Fruit fly (Drosophila melanogaster) whole organism, embryonic: ENCODE measurements around the gene CG15449.

ENCODE experiments used
- Bgb ChIP-seq: fragments of 200-800 bp; sonication (Bioruptor generic); IDR thresholded peaks from 2 replicates; pipeline ENCODE4 v1.3.6; 2022; ENCODE audit warnings: missing biosample characterization, missing genetic modification characterization; ENCODE audit not compliant: partially characterized antibody
- Bteb2 ChIP-seq: fragments of 200-800 bp; sonication (Bioruptor generic); optimal IDR thresholded peaks from 2 replicates; lab custom pipeline; 2016; ENCODE audit warnings: missing biosample characterization, missing genetic modification characterization
- CG11093 ChIP-seq: fragments of 200-800 bp; sonication (Bioruptor generic); IDR thresholded peaks from 3 replicates; pipeline ENCODE4 v1.3.6; 2022; ENCODE audit warnings: missing biosample characterization, missing genetic modification characterization
- CG11723 ChIP-seq: fragments of 200-800 bp; sonication (Bioruptor generic); optimal IDR thresholded peaks from 2 replicates; lab custom pipeline; 2017; ENCODE audit warnings: missing biosample characterization, mild to moderate bottlenecking, missing genetic modification characterization
- CG1233 ChIP-seq: fragments of 200-800 bp; sonication (Bioruptor generic); optimal IDR thresholded peaks from 4 replicates; lab custom pipeline; 2018; ENCODE audit warnings: missing biosample characterization, mild to moderate bottlenecking, missing genetic modification characterization
- CG14050 ChIP-seq: fragments of 200-800 bp; sonication (Bioruptor generic); IDR thresholded peaks from 3 replicates; pipeline ENCODE4 v1.3.6; 2022; ENCODE audit warnings: missing biosample characterization, missing genetic modification characterization
- CG17802 ChIP-seq: fragments of 200-800 bp; sonication (Bioruptor generic); optimal IDR thresholded peaks from 2 replicates; lab custom pipeline; 2018; ENCODE audit warnings: missing biosample characterization, mild to moderate bottlenecking, missing genetic modification characterization, moderate library complexity
- CG31224 ChIP-seq: fragments of 200-800 bp; sonication (Bioruptor generic); IDR thresholded peaks from 2 replicates; pipeline ENCODE4 v1.3.6; 2022; ENCODE audit warnings: missing biosample characterization, missing genetic modification characterization
- CG31441 ChIP-seq: fragments of 200-800 bp; sonication (Bioruptor generic); IDR thresholded peaks from 2 replicates; pipeline ENCODE4 v1.3.6; 2022; ENCODE audit warnings: missing biosample characterization, missing genetic modification characterization
- CG3726 ChIP-seq: fragments of 200-800 bp; sonication (Bioruptor generic); IDR thresholded peaks from 3 replicates; pipeline ENCODE4, ENCODE4 v1.3.6; 2022; ENCODE audit warnings: missing biosample characterization, missing genetic modification characterization
- CG3847 ChIP-seq: fragments of 200-800 bp; sonication (Bioruptor generic); IDR thresholded peaks from 2 replicates; pipeline ENCODE4 v1.3.6; 2022; ENCODE audit warnings: missing biosample characterization, missing genetic modification characterization
- CG4404 ChIP-seq: fragments of 200-800 bp; sonication (Bioruptor generic); IDR thresholded peaks from 2 replicates; pipeline ENCODE4 v1.3.6; 2022; ENCODE audit warnings: missing biosample characterization, missing genetic modification characterization
- CG6689 ChIP-seq: fragments of 200-800 bp; sonication (Bioruptor generic); IDR thresholded peaks from 2 replicates; pipeline ENCODE4 v1.3.6; 2022; ENCODE audit warnings: missing biosample characterization, missing genetic modification characterization
- CG8924 ChIP-seq: fragments of 200-800 bp; optimal IDR thresholded peaks from 3 replicates; lab custom pipeline; 2019; ENCODE audit warnings: missing biosample characterization, mild to moderate bottlenecking, missing genetic modification characterization, moderate library complexity
- CG9932 ChIP-seq: fragments of 200-800 bp; sonication (Bioruptor generic); IDR thresholded peaks from 2 replicates; pipeline ENCODE4 v1.3.6; 2022; ENCODE audit warnings: missing biosample characterization, missing genetic modification characterization
- Camta ChIP-seq: fragments of 200-800 bp; sonication (Bioruptor generic); optimal IDR thresholded peaks from 2 replicates; lab custom pipeline; 2016; ENCODE audit warnings: missing biosample characterization, missing genetic modification characterization
- D ChIP-seq, 2 experiments: fragments of 200-800 bp in 1 of 2; fragments of >200 bp in 1 of 2; sonication (Bioruptor generic) in 1 of 2; optimal IDR thresholded peaks; 2 replicates in 1 of 2; 3 replicates in 1 of 2; lab custom pipeline; 2017; ENCODE audit warnings: mild to moderate bottlenecking in 1 of 2, missing biosample characterization in 1 of 2, missing genetic modification characterization in 1 of 2, missing genetic modification reagents in 1 of 2
- Fer1 ChIP-seq: fragments of 200-800 bp; sonication (Bioruptor generic); optimal IDR thresholded peaks from 2 replicates; lab custom pipeline; 2017; ENCODE audit warnings: missing biosample characterization, mild to moderate bottlenecking, missing genetic modification characterization
- Hey ChIP-seq: fragments of 200-800 bp; sonication (Bioruptor generic); optimal IDR thresholded peaks from 3 replicates; lab custom pipeline; 2018; ENCODE audit warnings: missing biosample characterization, mild to moderate bottlenecking, missing genetic modification characterization
- HmgZ ChIP-seq: fragments of 200-800 bp; sonication (Bioruptor generic); optimal IDR thresholded peaks from 2 replicates; lab custom pipeline; 2018; ENCODE audit warnings: missing biosample characterization, mild to moderate bottlenecking, missing genetic modification characterization
- Kr ChIP-seq: fragments of 200-800 bp; sonication (Bioruptor generic); optimal IDR thresholded peaks from 2 replicates; lab custom pipeline; 2017; ENCODE audit warnings: missing biosample characterization, mild to moderate bottlenecking, missing genetic modification characterization
- MTF-1 ChIP-seq: fragments of 200-800 bp; sonication (Bioruptor generic); optimal IDR thresholded peaks from 2 replicates; lab custom pipeline; 2018; ENCODE audit warnings: missing biosample characterization, mild to moderate bottlenecking, missing genetic modification characterization, borderline replicate concordance
- Nf-YA ChIP-seq: fragments of 200-800 bp; sonication (Bioruptor generic); IDR thresholded peaks from 2 replicates; pipeline ENCODE4 v1.3.6; 2022; ENCODE audit warnings: missing biosample characterization, missing genetic modification characterization
- Nf-YB ChIP-seq: fragments of 200-800 bp; sonication (Bioruptor generic); optimal IDR thresholded peaks from 3 replicates; lab custom pipeline; 2019; ENCODE audit warnings: missing biosample characterization, mild to moderate bottlenecking, missing genetic modification characterization, moderate library complexity
- Oli ChIP-seq: fragments of 200-800 bp; sonication (Bioruptor generic); optimal IDR thresholded peaks from 2 replicates; lab custom pipeline; 2018; ENCODE audit warnings: missing biosample characterization, mild to moderate bottlenecking, missing genetic modification characterization, moderate library complexity
- PHDP ChIP-seq: fragments of 200-800 bp; sonication (Bioruptor generic); optimal IDR thresholded peaks from 3 replicates; lab custom pipeline; 2018; ENCODE audit warnings: missing biosample characterization, mild to moderate bottlenecking, missing genetic modification characterization, moderate library complexity
- Poxn ChIP-seq: fragments of 200-800 bp; sonication (Bioruptor generic); IDR thresholded peaks from 2 replicates; pipeline ENCODE4 v1.3.6; 2022; ENCODE audit warnings: missing biosample characterization, missing genetic modification characterization
- Ssrp ChIP-seq: fragments of 200-800 bp; sonication (Bioruptor generic); optimal IDR thresholded peaks from 2 replicates; lab custom pipeline; 2018; ENCODE audit warnings: missing biosample characterization, mild to moderate bottlenecking, missing genetic modification characterization, moderate library complexity
- Tbp ChIP-seq: fragments of >200 bp; optimal IDR thresholded peaks from 2 replicates; lab custom pipeline; 2018; ENCODE audit warnings: missing biosample characterization, missing genetic modification characterization
- Usf ChIP-seq: fragments of 200-800 bp; sonication (Bioruptor generic); optimal IDR thresholded peaks from 2 replicates; lab custom pipeline; 2017; ENCODE audit warnings: missing genotype, missing biosample characterization, missing genetic modification characterization
- Xbp1 ChIP-seq: fragments of 200-800 bp; sonication (Bioruptor generic); optimal IDR thresholded peaks from 3 replicates; lab custom pipeline; 2016; ENCODE audit warnings: missing biosample characterization, mild to moderate bottlenecking, missing genetic modification characterization
- bbx ChIP-seq: fragments of 200-800 bp; sonication (Bioruptor generic); IDR thresholded peaks from 2 replicates; pipeline ENCODE4 v1.3.6; 2022; ENCODE audit warnings: missing biosample characterization, missing genetic modification characterization; ENCODE audit not compliant: partially characterized antibody
- cad ChIP-seq: fragments of >200 bp; optimal IDR thresholded peaks from 2 replicates; lab custom pipeline; 2017; ENCODE audit warnings: missing biosample characterization, missing genetic modification characterization
- en ChIP-seq: fragments of 200-800 bp; sonication (Bioruptor generic); optimal IDR thresholded peaks from 2 replicates; lab custom pipeline; 2016; ENCODE audit warnings: missing biosample characterization, missing genetic modification characterization
- gfzf ChIP-seq: fragments of 200-800 bp; sonication (Bioruptor generic); optimal IDR thresholded peaks from 2 replicates; lab custom pipeline; 2016; ENCODE audit warnings: missing biosample characterization, mild to moderate bottlenecking, missing genetic modification characterization, moderate library complexity
- gro ChIP-seq: fragments of 200-800 bp; sonication (Bioruptor generic); optimal IDR thresholded peaks from 2 replicates; lab custom pipeline; 2016; ENCODE audit warnings: missing biosample characterization, missing genetic modification characterization
- klu ChIP-seq: fragments of 200-800 bp; sonication (Bioruptor generic); IDR thresholded peaks from 2 replicates; pipeline ENCODE4 v1.3.6; 2022; ENCODE audit warnings: missing biosample characterization, missing genetic modification characterization
- kni ChIP-seq: fragments of 200-800 bp; sonication (Bioruptor generic); optimal IDR thresholded peaks from 3 replicates; lab custom pipeline; 2017; ENCODE audit warnings: mild to moderate bottlenecking, missing biosample characterization, missing genetic modification reagents, missing genetic modification characterization
- knrl ChIP-seq: fragments of 200-800 bp; sonication (Bioruptor generic); IDR thresholded peaks from 3 replicates; pipeline ENCODE4 v1.3.6; 2022; ENCODE audit warnings: missing biosample characterization, missing genetic modification characterization; ENCODE audit not compliant: partially characterized antibody
- lab ChIP-seq: fragments of 200-800 bp; sonication (Bioruptor generic); optimal IDR thresholded peaks from 3 replicates; lab custom pipeline; 2017; ENCODE audit warnings: missing biosample characterization, missing genetic modification characterization, mild to moderate bottlenecking, moderate library complexity, missing genetic modification reagents
- lola ChIP-seq, 3 experiments: fragments of >200 bp in 2 of 3; fragments of 200-800 bp in 1 of 3; sonication (Bioruptor generic) in 1 of 3; optimal IDR thresholded peaks; 2 replicates each; lab custom pipeline; 2017 to 2019; ENCODE audit warnings: missing biosample characterization in 3 of 3, missing genetic modification characterization in 3 of 3, mild to moderate bottlenecking in 1 of 3, moderate library complexity in 1 of 3
- luna ChIP-seq: fragments of 200-800 bp; sonication (Bioruptor generic); optimal IDR thresholded peaks from 2 replicates; lab custom pipeline; 2016; ENCODE audit warnings: missing biosample characterization, missing genetic modification characterization
- mirr ChIP-seq: fragments of 200-800 bp; sonication (Bioruptor generic); optimal IDR thresholded peaks from 3 replicates; lab custom pipeline; 2018; ENCODE audit warnings: missing biosample characterization, mild to moderate bottlenecking, missing genetic modification characterization
- mld ChIP-seq: fragments of 200-800 bp; sonication (Bioruptor generic); IDR thresholded peaks from 3 replicates; pipeline ENCODE4 v1.3.6; 2022; ENCODE audit warnings: missing biosample characterization, missing genetic modification characterization; ENCODE audit not compliant: partially characterized antibody
- otp ChIP-seq: fragments of 200-800 bp; sonication (Bioruptor generic); IDR thresholded peaks from 3 replicates; pipeline ENCODE4, ENCODE4 v1.3.6; 2022; ENCODE audit warnings: missing biosample characterization, missing genetic modification characterization
- row ChIP-seq: fragments of 200-800 bp; sonication (Bioruptor generic); IDR thresholded peaks from 3 replicates; pipeline ENCODE4 v1.3.6; 2022; ENCODE audit warnings: missing biosample characterization, missing genetic modification characterization
- slbo ChIP-seq: fragments of 200-800 bp; sonication (Bioruptor generic); IDR thresholded peaks from 2 replicates; pipeline ENCODE4 v1.3.6; 2022; ENCODE audit warnings: missing biosample characterization, missing genetic modification characterization
- sqz ChIP-seq: fragments of 200-800 bp; sonication (Bioruptor generic); optimal IDR thresholded peaks from 3 replicates; lab custom pipeline; 2018; ENCODE audit warnings: missing biosample characterization, mild to moderate bottlenecking, missing genetic modification characterization

Gene CG15449

dm6 chrX:21053099-21053715 is 12.8 kb upstream of the CG15449 start (continued):
- TF ChIP-seq otp (peak; percentile 88), Tbp (GFP tag; lab: Kevin White, UChicago) (no peak), HmgZ (peak; percentile 87), PHDP (tag; lab: Kevin White, UChicago) (peak; percentile 78), Bteb2 (GFP tag; lab: Kevin White, UChicago) (peak; percentile 75), CG11093 (GFP tag; lab: Robert Waterston, UW) (no peak), CG17802 (tag; lab: Kevin White, UChicago) (peak; percentile 56), luna (GFP tag; lab: Kevin White, UChicago) (peak; percentile 48), en (GFP tag; lab: Kevin White, UChicago) (peak; percentile 41), Poxn (GFP tag; lab: Robert Waterston, UW) (no peak), Camta (peak; percentile 47), knrl (GFP tag; lab: Robert Waterston, UW) (peak; percentile 77; the same call in 2 of the 3 replicates), Kr (GFP tag; lab: Kevin White, UChicago) (peak; percentile 26), CG3847 (GFP tag; lab: Robert Waterston, UW) (peak; percentile 67), CG3726 (peak; percentile 47; the same call in 1 of the 3 replicates), CG4404 (GFP tag; lab: Robert Waterston, UW) (0 out of 2 replicates have a peak, but pooled peaks have one; percentile 17), D (optimal IDR thresholded peaks at IDR 0.05; lab: Kevin White, UChicago) (no peak), D (GFP tag; optimal IDR thresholded peaks at IDR 0.05; lab: Kevin White, UChicago) (peak; percentile 59), kni (GFP tag; lab: Kevin White, UChicago) (peak; percentile 67), Nf-YB (GFP tag; lab: Kevin White, UChicago) (peak; percentile 52), cad (no peak), CG31224 (GFP tag; lab: Robert Waterston, UW) (peak; percentile 37; the same call in 1 of the 2 replicates), CG11723 (GFP tag; lab: Kevin White, UChicago) (peak; percentile 76), slbo (peak; percentile 82), CG8924 (tag; lab: Kevin White, UChicago) (peak; percentile 68), Nf-YA (GFP tag; lab: Robert Waterston, UW) (peak; percentile 47; the same call in 1 of the 2 replicates), lola (GFP tag; optimal IDR thresholded peaks at IDR 0.05; lab: Kevin White, UChicago) (peak in 1 of 3 experiments; percentile 33), CG9932 (GFP tag; lab: Robert Waterston, UW) (peak; percentile 77), row (GFP tag; lab: Robert Waterston, UW) (peak; percentile 67), gro (peak; percentile 71), bbx (GFP tag; lab: Robert Waterston, UW) (peak; percentile 79), Usf (GFP tag; lab: Kevin White, UChicago) (peak; percentile 30), Ssrp (peak; percentile 1), Fer1 (GFP tag; lab: Kevin White, UChicago) (peak; percentile 87), mld (GFP tag; lab: Robert Waterston, UW) (peak; percentile 74; the same call in 1 of the 3 replicates), CG31441 (GFP tag; lab: Robert Waterston, UW) (peak; percentile 64), mirr (GFP tag; lab: Kevin White, UChicago) (peak; percentile 94), Xbp1 (peak; percentile 73), MTF-1 (GFP tag; lab: Kevin White, UChicago) (peak; percentile 95), CG6689 (GFP tag; lab: Robert Waterston, UW) (peak; percentile 24; the same call in 1 of the 2 replicates), sqz (GFP tag; lab: Kevin White, UChicago) (peak; percentile 73), Oli (tag; lab: Kevin White, UChicago) (peak; percentile 47), CG1233 (peak; percentile 84), klu (GFP tag; lab: Robert Waterston, UW) (no peak), Hey (tag; lab: Kevin White, UChicago) (peak; percentile 75), CG14050 (GFP tag; lab: Robert Waterston, UW) (peak; percentile 40; the same call in 1 of the 3 replicates), Bgb (peak; percentile 87), gfzf (GFP tag; lab: Kevin White, UChicago) (peak; percentile 28), lab (GFP tag; lab: Kevin White, UChicago) (peak; percentile 89)
